Fruit fly (Drosophila melanogaster): ENCODE results near the gene CG11670.

- no peak for TF ChIP-seq CG8478 (optimal IDR thresholded peaks at IDR 0.05)
- TF ChIP-seq CTCF (optimal IDR thresholded peaks at IDR 0.05) = no peak
Measured at dm6 chr3R:13011621-13011963, 30.3 kb upstream of the CG11670 start, which contains the start of gene CtBP.
